Fruit fly (Drosophila melanogaster): ENCODE data around the gene Pus7.

Pus7 gene

dm6 chr3L:8554024-8554642 lies 44.3 kb downstream of the Pus7 start (continued):
- TF ChIP-seq CG10959 (GFP tag; IDR thresholded peaks at IDR 0.05) (no peak), p53 (GFP tag; optimal IDR thresholded peaks at IDR 0.05) (no peak), CoRest (tag; optimal IDR thresholded peaks at IDR 0.05) (no peak), Bteb2 (GFP tag; optimal IDR thresholded peaks at IDR 0.05) (no peak), dm (GFP tag; optimal IDR thresholded peaks at IDR 0.05) (no peak), CG2889 (GFP tag; IDR thresholded peaks at IDR 0.05) (no peak), cad (GFP tag; optimal IDR thresholded peaks at IDR 0.05) (peak; percentile 60), CG7556 (GFP tag; optimal IDR thresholded peaks at IDR 0.05) (no peak), chinmo (GFP tag; IDR thresholded peaks at IDR 0.05; ENCODE audit: partially characterized antibody) (peak; percentile 89), CG10565 (GFP tag; optimal IDR thresholded peaks at IDR 0.05) (no peak), ftz-f1 (GFP tag; optimal IDR thresholded peaks at IDR 0.05) (peak; percentile 74), stwl (tag; optimal IDR thresholded peaks at IDR 0.05) (no peak), stc (GFP tag; IDR thresholded peaks at IDR 0.05) (no peak), CG43689 (GFP tag; IDR thresholded peaks at IDR 0.05) (no peak), CG5180 (GFP tag; optimal IDR thresholded peaks at IDR 0.05) (no peak), sug (tag; optimal IDR thresholded peaks at IDR 0.05) (peak; percentile 66), NC2β (GFP tag; optimal IDR thresholded peaks at IDR 0.05) (no peak), Atf3 (GFP tag; optimal IDR thresholded peaks at IDR 0.05) (no peak), dmrt11E (tag; optimal IDR thresholded peaks at IDR 0.05) (no peak), fd64A (GFP tag; optimal IDR thresholded peaks at IDR 0.05) (no peak), sob (GFP tag; IDR thresholded peaks at IDR 0.05) (no peak), CG4328 (GFP tag; optimal IDR thresholded peaks at IDR 0.05) (no peak), CG8089 (GFP tag; optimal IDR thresholded peaks at IDR 0.05) (no peak), CG5245 (GFP tag; optimal IDR thresholded peaks at IDR 0.05) (no peak), zf30C (GFP tag; optimal IDR thresholded peaks at IDR 0.05) (no peak), gsb (GFP tag; IDR thresholded peaks at IDR 0.05) (no peak), dati (GFP tag; IDR thresholded peaks at IDR 0.05) (no peak), CG15011 (GFP tag; optimal IDR thresholded peaks at IDR 0.05) (no peak), Hsf (GFP tag; optimal IDR thresholded peaks at IDR 0.05) (no peak), row (GFP tag; IDR thresholded peaks at IDR 0.05) (no peak), ranshi (GFP tag; IDR thresholded peaks at IDR 0.05) (no peak), dpn (GFP tag; optimal IDR thresholded peaks at IDR 0.05) (no peak), CG1792 (GFP tag; optimal IDR thresholded peaks at IDR 0.05) (no peak), CG8281 (tag; optimal IDR thresholded peaks at IDR 0.05) (no peak), z (GFP tag; IDR thresholded peaks at IDR 0.05) (no peak), Rx (GFP tag; IDR thresholded peaks at IDR 0.05) (no peak), CG6791 (GFP tag; IDR thresholded peaks at IDR 0.05; ENCODE audit: partially characterized antibody) (no peak), cwo (GFP tag; optimal IDR thresholded peaks at IDR 0.05) (peak; percentile 76), Sox102F (GFP tag; optimal IDR thresholded peaks at IDR 0.05) (no peak), CG3838 (GFP tag; optimal IDR thresholded peaks at IDR 0.05) (no peak), CG17912 (GFP tag; optimal IDR thresholded peaks at IDR 0.05) (no peak), CG18619 (GFP tag; optimal IDR thresholded peaks at IDR 0.05) (no peak), CG18011 (GFP tag; optimal IDR thresholded peaks at IDR 0.05) (no peak), CG6683 (GFP tag; optimal IDR thresholded peaks at IDR 0.05) (no peak), esg (GFP tag; conservative IDR thresholded peaks at IDR 0.05) (no peak), eve (GFP tag; optimal IDR thresholded peaks at IDR 0.05) (no peak)

Data from whole organism, embryonic.